Worm (Caenorhabditis elegans) whole organism, L4/young adult: ENCODE data around the gene str-164.

Experiments used
- W03F9.2 ChIP-seq: fragments of 150-350 bp; optimal IDR thresholded peaks from 2 replicates; lab custom pipeline; 2014; ENCODE audit warnings: missing biosample characterization, missing genetic modification characterization
- dao-5 ChIP-seq: sonication (generic microtip); optimal IDR thresholded peaks from 2 replicates; lab custom pipeline; 2016; ENCODE audit warnings: missing genotype, missing genetic modification characterization, moderate library complexity, missing compliant biosample characterization
- him-1 ChIP-seq: sonication (generic microtip); optimal IDR thresholded peaks from 2 replicates; lab custom pipeline; 2016; ENCODE audit warnings: missing genotype, missing genetic modification reagents, missing genetic modification characterization, missing compliant biosample characterization

The str-164 gene

ce11 chrIV:4969419-4969818, 8.9 kb downstream of the str-164 start, which contains the start of gene Y9C9A.13:
Y9C9A.13 (minus strand) TSS chrIV:4969519.
- TF ChIP-seq dao-5 (no peak), W03F9.2 (tag; lab: Kevin White, UChicago) (no peak), him-1 (tag; lab: Kevin White, UChicago) (no peak)

- TF ChIP-seq him-1 (tag; lab: Kevin White, UChicago) (no peak), dao-5 (no peak), W03F9.2 (tag; lab: Kevin White, UChicago) (no peak)
These were observed 15.5 kb downstream of the str-164 start, which contains the start of gene Y9C9A.16 for ce11 chrIV:4975995-4976394. Y9C9A.16 (minus strand) TSS chrIV:4976125.

- no peak for TF ChIP-seq him-1 (tag; lab: Kevin White, UChicago)
- no peak for TF ChIP-seq W03F9.2 (tag; lab: Kevin White, UChicago)
- TF ChIP-seq dao-5: no peak
These were observed 16.7 kb downstream of the str-164 start, which contains the start of gene E03H12.5 for ce11 chrIV:4977176-4977693. E03H12.5 (plus strand) TSS chrIV:4977226.

ce11 chrIV:4981027-4981426, 20.5 kb downstream of the str-164 start, which contains the start of gene srz-24:
srz-24 (minus strand) TSS chrIV:4981127.
- TF ChIP-seq W03F9.2 (tag; lab: Kevin White, UChicago): no peak
- no peak for TF ChIP-seq dao-5
- no peak for TF ChIP-seq him-1 (tag; lab: Kevin White, UChicago)

ce11 chrIV:4982477-4982876, 21.9 kb downstream of the str-164 start, which contains the start of gene E03H12.4:
E03H12.4 (plus strand) TSS chrIV:4982596.
- TF ChIP-seq dao-5 (no peak), W03F9.2 (tag; lab: Kevin White, UChicago) (no peak), him-1 (tag; lab: Kevin White, UChicago) (no peak)

ce11 chrIV:4983746-4984145, 23.2 kb downstream of the str-164 start, which contains the start of gene clec-176:
clec-176 (plus strand) TSS chrIV:4984046.
- TF ChIP-seq him-1 (tag; lab: Kevin White, UChicago) (no peak), dao-5 (no peak), W03F9.2 (tag; lab: Kevin White, UChicago) (no peak)

ce11 chrIV:4986246-4986645, 25.7 kb downstream of the str-164 start, which contains the start of gene clec-177:
clec-177 (plus strand) TSS chrIV:4986546.
- TF ChIP-seq W03F9.2 (tag; lab: Kevin White, UChicago) (no peak), him-1 (tag; lab: Kevin White, UChicago) (no peak)

ce11 chrIV:4988531-4988930, 28.0 kb downstream of the str-164 start, which contains the start of gene E03H12.7:
E03H12.7 (minus strand) TSS chrIV:4988631.
- TF ChIP-seq him-1 (tag; lab: Kevin White, UChicago) (no peak), W03F9.2 (tag; lab: Kevin White, UChicago) (no peak), dao-5 (no peak)

- no peak for TF ChIP-seq dao-5
- no peak for TF ChIP-seq him-1 (tag; lab: Kevin White, UChicago)
- no peak for TF ChIP-seq W03F9.2 (tag; lab: Kevin White, UChicago)
These were observed 31.6 kb downstream of the str-164 start, which contains the start of gene str-162 for ce11 chrIV:4992089-4992488. str-162 (plus strand) TSS chrIV:4992389.

ce11 chrIV:4993128-4993527, 32.6 kb downstream of the str-164 start:
- TF ChIP-seq him-1 (tag; lab: Kevin White, UChicago) (no peak), W03F9.2 (tag; lab: Kevin White, UChicago) (no peak), dao-5 (no peak)

ce11 chrIV:4995842-4996241, 35.3 kb downstream of the str-164 start, which contains the start of gene ssq-2:
ssq-2 (plus strand) TSS chrIV:4996142.
- TF ChIP-seq him-1 (tag; lab: Kevin White, UChicago): no peak
- TF ChIP-seq dao-5: no peak
- no peak for TF ChIP-seq W03F9.2 (tag; lab: Kevin White, UChicago)

ce11 chrIV:4996956-4997355, 36.4 kb downstream of the str-164 start:
- TF ChIP-seq dao-5 (no peak), W03F9.2 (tag; lab: Kevin White, UChicago) (no peak), him-1 (tag; lab: Kevin White, UChicago) (no peak)

ce11 chrIV:5002448-5002847, 41.9 kb downstream of the str-164 start, which contains the start of gene pes-1:
pes-1 (plus strand) TSS chrIV:5002748.
- no peak for TF ChIP-seq dao-5
- TF ChIP-seq W03F9.2 (tag; lab: Kevin White, UChicago): no peak
- no peak for TF ChIP-seq him-1 (tag; lab: Kevin White, UChicago)

- TF ChIP-seq W03F9.2 (tag; lab: Kevin White, UChicago): no peak
- no peak for TF ChIP-seq dao-5
These were observed 44.6 kb downstream of the str-164 start for ce11 chrIV:5005154-5005553.
